Worm (Caenorhabditis elegans) whole organism, young adult: ENCODE results near the gene ddx-46.

ENCODE experiments used
- B0019.2 ChIP-seq: fragments of 200-800 bp; sonication (Bioruptor generic); conservative IDR thresholded peaks from 2 replicates; pipeline ENCODE4 v1.3.6; 2022; ENCODE audit warnings: missing genetic modification reagents, missing genetic modification characterization, missing compliant biosample characterization
- B0336.3 ChIP-seq: fragments of 200-800 bp; sonication (Bioruptor generic); IDR thresholded peaks from 2 replicates; pipeline ENCODE4 v1.3.6; 2022; ENCODE audit warnings: missing genetic modification characterization, missing compliant biosample characterization
- C17E4.6 ChIP-seq: fragments of 200-800 bp; sonication (Bioruptor generic); IDR thresholded peaks from 2 replicates; pipeline ENCODE4 v1.3.6; 2022; ENCODE audit warnings: missing genetic modification reagents, missing genetic modification characterization, missing compliant biosample characterization
- F22D6.2 ChIP-seq: sonication (generic microtip); optimal IDR thresholded peaks from 2 replicates; lab custom pipeline; 2016; ENCODE audit warnings: mild to moderate bottlenecking, missing genetic modification characterization, missing compliant biosample characterization
- F49E8.2 ChIP-seq: sonication (generic microtip); optimal IDR thresholded peaks from 3 replicates; lab custom pipeline; 2017; ENCODE audit warnings: missing genetic modification characterization, mild to moderate bottlenecking, missing compliant biosample characterization, antibody characterized with exemption, moderate library complexity; ENCODE audit not compliant: insufficient read depth
- F52B5.7 ChIP-seq: sonication (generic microtip); optimal IDR thresholded peaks from 2 replicates; lab custom pipeline; 2016; ENCODE audit warnings: mild to moderate bottlenecking, missing genetic modification characterization, missing compliant biosample characterization
- K11D2.4 ChIP-seq: fragments of 200-800 bp; sonication (Bioruptor generic); IDR thresholded peaks from 2 replicates; pipeline ENCODE4 v1.3.6; 2022; ENCODE audit warnings: missing genetic modification reagents, missing genetic modification characterization, missing compliant biosample characterization
- T07F8.4 ChIP-seq: sonication (generic microtip); optimal IDR thresholded peaks from 2 replicates; lab custom pipeline; 2016; ENCODE audit warnings: mild to moderate bottlenecking, missing genetic modification characterization, moderate library complexity, missing compliant biosample characterization
- Y53G8AR.9 ChIP-seq: fragments of 200-800 bp; sonication (Bioruptor generic); conservative IDR thresholded peaks from 2 replicates; pipeline ENCODE4 v1.3.6; 2022; ENCODE audit warnings: missing genetic modification reagents, missing genetic modification characterization, missing compliant biosample characterization
- Y56A3A.18 ChIP-seq: fragments of 200-800 bp; sonication (Bioruptor generic); IDR thresholded peaks from 2 replicates; pipeline ENCODE4 v1.3.6; 2022; ENCODE audit warnings: missing genetic modification reagents, missing genetic modification characterization, missing compliant biosample characterization
- ZK185.1 ChIP-seq: sonication (generic microtip); optimal IDR thresholded peaks from 2 replicates; lab custom pipeline; 2016; ENCODE audit warnings: mild to moderate bottlenecking, missing genetic modification characterization, missing compliant biosample characterization; ENCODE audit not compliant: poor library complexity, severe bottlenecking
- athp-1 ChIP-seq: sonication (generic microtip); optimal IDR thresholded peaks from 2 replicates; lab custom pipeline; 2017; ENCODE audit warnings: mild to moderate bottlenecking, missing genetic modification characterization, missing compliant biosample characterization
- attf-6 ChIP-seq: fragments of 200-800 bp; sonication (Bioruptor generic); IDR thresholded peaks from 2 replicates; pipeline ENCODE4 v1.3.6; 2022; ENCODE audit warnings: missing genetic modification reagents, missing genetic modification characterization, missing compliant biosample characterization
- bed-1 ChIP-seq: fragments of 200-800 bp; sonication (Bioruptor generic); IDR thresholded peaks from 2 replicates; pipeline ENCODE4 v1.3.6; 2022; ENCODE audit warnings: missing genetic modification reagents, missing genetic modification characterization, missing compliant biosample characterization
- bed-2 ChIP-seq: fragments of 200-800 bp; sonication (Bioruptor generic); IDR thresholded peaks from 2 replicates; pipeline ENCODE4 v1.3.6; 2022; ENCODE audit warnings: missing genetic modification reagents, missing genetic modification characterization, missing compliant biosample characterization
- ccch-3 ChIP-seq: fragments of 200-800 bp; sonication (Bioruptor generic); optimal IDR thresholded peaks from 2 replicates; lab custom pipeline; 2018; ENCODE audit warnings: mild to moderate bottlenecking, missing genetic modification characterization, missing compliant biosample characterization
- ceh-79 ChIP-seq: sonication (generic microtip); optimal IDR thresholded peaks from 2 replicates; lab custom pipeline; 2017; ENCODE audit warnings: mild to moderate bottlenecking, missing genetic modification characterization, missing compliant biosample characterization
- ceh-91 ChIP-seq: fragments of 200-800 bp; sonication (Bioruptor generic); IDR thresholded peaks from 2 replicates; pipeline ENCODE4 v1.3.6; 2022; ENCODE audit warnings: missing genetic modification reagents, missing genetic modification characterization, missing compliant biosample characterization
- die-1 ChIP-seq: sonication (generic microtip); optimal IDR thresholded peaks from 2 replicates; lab custom pipeline; 2016; ENCODE audit warnings: missing genotype, mild to moderate bottlenecking, missing genetic modification characterization, missing compliant biosample characterization
- gei-17 ChIP-seq: fragments of 200-800 bp; sonication (Bioruptor generic); optimal IDR thresholded peaks from 2 replicates; lab custom pipeline; 2018; ENCODE audit warnings: mild to moderate bottlenecking, missing genetic modification characterization, missing compliant biosample characterization
- hmg-1.2 ChIP-seq: fragments of 200-800 bp; sonication (Bioruptor generic); IDR thresholded peaks from 2 replicates; pipeline ENCODE4 v1.3.6; 2022; ENCODE audit warnings: missing genetic modification reagents, missing genetic modification characterization, missing compliant biosample characterization
- hmg-20 ChIP-seq: fragments of 200-800 bp; sonication (Bioruptor generic); IDR thresholded peaks from 2 replicates; pipeline ENCODE4 v1.3.6; 2022; ENCODE audit warnings: missing genetic modification reagents, missing genetic modification characterization, missing compliant biosample characterization
- hrde-1 ChIP-seq: sonication (generic microtip); optimal IDR thresholded peaks from 2 replicates; lab custom pipeline; 2016; ENCODE audit warnings: missing genetic modification characterization, mild to moderate bottlenecking, missing compliant biosample characterization, moderate library complexity, missing genotype, missing genetic modification reagents, borderline replicate concordance
- lag-1 ChIP-seq: fragments of 200-800 bp; sonication (Bioruptor generic); IDR thresholded peaks from 2 replicates; pipeline ENCODE4 v1.3.6; 2022; ENCODE audit warnings: missing genetic modification reagents, missing genetic modification characterization, missing compliant biosample characterization
- lin-26 ChIP-seq: fragments of 200-800 bp; sonication (Bioruptor generic); IDR thresholded peaks from 2 replicates; pipeline ENCODE4 v1.3.6; 2022; ENCODE audit warnings: missing genetic modification reagents, missing genetic modification characterization, missing compliant biosample characterization
- lsl-1 ChIP-seq: fragments of 200-800 bp; sonication (Bioruptor generic); optimal IDR thresholded peaks from 2 replicates; lab custom pipeline; 2018; ENCODE audit warnings: mild to moderate bottlenecking, missing genetic modification characterization, moderate library complexity, missing compliant biosample characterization
- lsy-27 ChIP-seq: sonication (generic microtip); optimal IDR thresholded peaks from 2 replicates; lab custom pipeline; 2017; ENCODE audit warnings: missing genetic modification characterization, mild to moderate bottlenecking, missing compliant biosample characterization, antibody characterized with exemption, missing genotype, borderline replicate concordance; ENCODE audit not compliant: insufficient read depth
- madf-6 ChIP-seq: fragments of 200-800 bp; sonication (Bioruptor generic); IDR thresholded peaks from 2 replicates; pipeline ENCODE4 v1.3.6; 2022; ENCODE audit warnings: missing genetic modification reagents, missing genetic modification characterization, missing compliant biosample characterization
- mcd-1 ChIP-seq: fragments of 200-800 bp; sonication (Bioruptor generic); IDR thresholded peaks from 2 replicates; pipeline ENCODE4 v1.3.6; 2022; ENCODE audit warnings: missing genetic modification reagents, missing genetic modification characterization, missing compliant biosample characterization
- nfya-1 ChIP-seq: sonication (generic microtip); optimal IDR thresholded peaks from 2 replicates; lab custom pipeline; 2017; ENCODE audit warnings: antibody characterized with exemption, missing compliant biosample characterization, missing genetic modification characterization, borderline replicate concordance; ENCODE audit not compliant: insufficient read depth
- nfyb-1 ChIP-seq: fragments of 200-800 bp; sonication (Bioruptor generic); IDR thresholded peaks from 2 replicates; pipeline ENCODE4 v1.3.6; 2022; ENCODE audit warnings: missing genetic modification reagents, missing genetic modification characterization, missing compliant biosample characterization
- nhr-120 ChIP-seq: fragments of 200-800 bp; sonication (Bioruptor generic); IDR thresholded peaks from 2 replicates; pipeline ENCODE4 v1.3.6; 2022; ENCODE audit warnings: missing genetic modification characterization, missing compliant biosample characterization
- nhr-90 ChIP-seq: sonication (generic microtip); optimal IDR thresholded peaks from 2 replicates; lab custom pipeline; 2016; ENCODE audit warnings: missing genotype, mild to moderate bottlenecking, missing genetic modification characterization, missing compliant biosample characterization
- snpc-1.3 ChIP-seq: sonication (generic microtip); optimal IDR thresholded peaks from 2 replicates; lab custom pipeline; 2017; ENCODE audit warnings: missing genetic modification characterization, mild to moderate bottlenecking, missing compliant biosample characterization, antibody characterized with exemption, moderate library complexity, missing genotype, missing genetic modification reagents; ENCODE audit not compliant: insufficient read depth
- snpc-4 ChIP-seq, 5 experiments: fragments of 150-350 bp in 1 of 5; sonication (generic microtip) in 4 of 5; optimal IDR thresholded peaks; 2 replicates each; lab custom pipeline; 2014 to 2018; ENCODE audit warnings: missing genetic modification characterization in 5 of 5, missing biosample characterization in 3 of 5, antibody characterized with exemption in 2 of 5, mild to moderate bottlenecking in 2 of 5, missing compliant biosample characterization in 2 of 5, missing genotype in 2 of 5, moderate library complexity in 2 of 5, missing genetic modification reagents in 1 of 5
- somi-1 ChIP-seq: fragments of 200-800 bp; sonication (Bioruptor generic); optimal IDR thresholded peaks from 2 replicates; lab custom pipeline; 2018; ENCODE audit warnings: mild to moderate bottlenecking, missing genetic modification characterization, missing compliant biosample characterization
- tbp1 ChIP-seq: fragments of 200-800 bp; sonication (Bioruptor generic); optimal IDR thresholded peaks from 2 replicates; lab custom pipeline; 2018; ENCODE audit warnings: mild to moderate bottlenecking, missing genetic modification characterization, missing compliant biosample characterization
- zfh-2 ChIP-seq: fragments of 200-800 bp; sonication (Bioruptor generic); conservative IDR thresholded peaks from 2 replicates; pipeline ENCODE4 v1.3.6; 2022; ENCODE audit warnings: missing genetic modification reagents, missing genetic modification characterization, missing compliant biosample characterization
- zim-3 ChIP-seq: sonication (generic microtip); optimal IDR thresholded peaks from 2 replicates; lab custom pipeline; 2017; ENCODE audit warnings: mild to moderate bottlenecking, missing genetic modification characterization, moderate library complexity, missing compliant biosample characterization
- ztf-25 ChIP-seq: fragments of 200-800 bp; sonication (Bioruptor generic); IDR thresholded peaks from 2 replicates; pipeline ENCODE4 v1.3.6; 2022; ENCODE audit warnings: missing genetic modification reagents, missing genetic modification characterization, missing compliant biosample characterization
- ztf-26 ChIP-seq: sonication (generic microtip); optimal IDR thresholded peaks from 2 replicates; lab custom pipeline; 2017; ENCODE audit warnings: missing genetic modification characterization, missing compliant biosample characterization

Gene ddx-46

DNA sequence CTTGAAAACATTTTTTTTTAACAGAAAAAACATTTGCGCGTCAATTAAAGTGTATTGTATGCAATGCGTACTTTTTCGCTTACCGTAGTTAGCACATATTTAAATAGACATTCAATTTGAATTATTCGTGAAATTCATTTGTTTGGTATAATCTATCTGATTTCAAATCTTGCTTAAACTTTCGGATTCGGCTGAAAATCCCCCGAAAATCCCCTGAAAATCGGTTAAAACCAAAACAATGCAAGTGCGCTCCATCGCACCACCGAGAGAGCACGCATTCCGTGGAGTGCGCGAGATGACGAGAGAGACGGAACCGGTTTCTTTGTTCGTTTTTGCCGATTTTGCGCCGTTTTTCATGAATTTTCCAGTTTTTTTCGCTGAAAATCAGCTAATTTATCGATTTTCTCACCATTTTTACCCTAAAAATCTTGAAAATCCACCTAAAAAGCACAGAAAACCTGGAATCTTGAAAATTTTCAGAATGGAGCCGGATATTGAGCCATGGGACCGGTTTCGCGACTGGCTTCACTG lies 19.3 kb upstream of the ddx-46 start, which contains the start of gene F53H1.3 (continued):
- TF ChIP-seq gei-17 (GFP tag; lab: Kevin White, UChicago), result no peak
- no peak for TF ChIP-seq T07F8.4 (tag; lab: Kevin White, UChicago)
- TF ChIP-seq ceh-91 (GFP tag; lab: Robert Waterston, UW), result no peak
- no peak for TF ChIP-seq ztf-26 (tag; lab: Kevin White, UChicago)
- TF ChIP-seq madf-6 (GFP tag; lab: Robert Waterston, UW), result peak; percentile 64
- TF ChIP-seq athp-1 (tag; lab: Kevin White, UChicago), result peak; percentile 31
- no peak for TF ChIP-seq attf-6 (GFP tag; lab: Robert Waterston, UW)
- TF ChIP-seq hmg-20, result no peak
- TF ChIP-seq ZK185.1 (tag; lab: Kevin White, UChicago), result no peak
- TF ChIP-seq mcd-1 (GFP tag; lab: Robert Waterston, UW), result peak; percentile 96
- no peak for TF ChIP-seq die-1 (tag; lab: Kevin White, UChicago)
- no peak for TF ChIP-seq B0336.3 (GFP tag; lab: Robert Waterston, UW)
- peak; percentile 88 for TF ChIP-seq hmg-1.2 (GFP tag; lab: Robert Waterston, UW)
- no peak for TF ChIP-seq somi-1 (GFP tag; lab: Kevin White, UChicago)
- TF ChIP-seq K11D2.4 (GFP tag; lab: Robert Waterston, UW), result no peak
- TF ChIP-seq lsl-1, result peak; percentile 84
- TF ChIP-seq hrde-1 (tag; lab: Kevin White, UChicago), result no peak
- TF ChIP-seq nhr-90 (tag; lab: Kevin White, UChicago), result no peak
- TF ChIP-seq ztf-25 (GFP tag; lab: Robert Waterston, UW), result no peak
- peak; percentile 2 for TF ChIP-seq tbp1 (GFP tag; lab: Kevin White, UChicago)
- TF ChIP-seq, all 124 proteins: peak for 11

DNA sequence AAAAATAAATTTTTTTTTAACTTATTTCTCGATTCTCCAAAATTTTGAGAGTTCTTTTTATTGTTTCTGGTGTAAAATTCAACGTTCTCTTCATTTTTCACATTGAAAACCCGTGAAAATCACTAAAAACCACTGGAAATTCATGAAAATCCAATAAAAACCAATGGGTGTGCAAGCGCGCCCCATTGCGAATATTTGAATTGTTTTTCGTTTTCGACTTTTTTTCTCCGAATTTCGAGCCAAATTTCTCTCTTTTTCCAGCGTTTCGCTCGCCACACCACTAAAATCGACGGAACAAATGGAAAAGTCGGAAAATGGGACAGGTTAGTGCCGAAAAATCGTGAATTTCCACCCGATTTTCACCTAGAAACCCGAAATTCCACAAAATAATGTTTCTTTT lies 887 bp upstream of the ddx-46 start:
- TF ChIP-seq ccch-3 (GFP tag; lab: Kevin White, UChicago) (no peak), mcd-1 (GFP tag; lab: Robert Waterston, UW) (peak; percentile 79)

DNA sequence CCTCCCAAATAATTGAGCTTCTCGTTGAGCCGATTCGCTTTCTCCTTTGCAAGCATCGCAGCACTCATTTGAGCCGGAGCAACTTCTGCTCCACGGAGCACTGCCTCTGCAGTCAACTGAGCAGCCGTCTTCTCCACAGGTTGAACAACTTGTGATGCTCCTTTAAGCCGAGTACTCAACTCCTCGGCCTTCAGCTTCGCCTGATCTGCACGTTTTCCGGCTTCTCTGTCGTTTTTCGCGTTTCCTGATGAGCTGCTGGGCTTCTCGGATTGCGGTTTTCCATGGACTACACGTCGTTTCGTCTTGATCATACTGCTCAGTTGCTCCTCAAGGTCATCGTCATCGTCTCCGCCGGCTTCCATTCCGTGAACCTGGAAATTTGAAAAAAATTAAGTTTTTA lies 10.5 kb downstream of the ddx-46 start:
- TF ChIP-seq Y56A3A.18 (GFP tag; lab: Robert Waterston, UW), result no peak
- TF ChIP-seq F22D6.2 (tag; lab: Kevin White, UChicago), result no peak
- TF ChIP-seq lin-26 (GFP tag; lab: Robert Waterston, UW), result no peak
- peak; percentile 67 for TF ChIP-seq zfh-2 (GFP tag; lab: Robert Waterston, UW)
- TF ChIP-seq B0336.3 (GFP tag; lab: Robert Waterston, UW), result no peak

DNA sequence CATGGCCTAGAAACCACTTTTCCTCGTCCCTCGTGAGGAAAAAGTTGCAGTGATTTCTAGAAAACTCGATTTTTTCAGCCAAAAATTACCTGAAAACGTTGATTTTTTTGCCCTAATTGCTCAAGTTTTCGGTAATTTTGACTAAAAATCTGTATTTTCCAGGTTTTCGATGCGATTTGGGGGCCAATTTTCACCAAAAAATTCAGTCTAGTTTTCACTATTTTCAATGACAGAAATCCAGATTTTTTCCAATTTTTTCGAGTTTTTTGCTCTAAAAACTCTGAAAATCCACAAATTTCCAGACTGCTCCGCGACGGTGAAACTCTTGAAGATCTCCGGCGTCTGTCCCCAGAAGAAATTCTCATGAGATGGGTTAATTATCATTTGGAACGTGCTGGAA lies 20.1 kb downstream of the ddx-46 start, which contains the start of gene plst-1:
TSS of gene plst-1 (plus strand) at position 301 of the 400 bp plus-strand sequence.
- no peak for TF ChIP-seq nfyb-1 (GFP tag; lab: Robert Waterston, UW)
- TF ChIP-seq C17E4.6, result no peak
- no peak for TF ChIP-seq bed-1 (GFP tag; lab: Robert Waterston, UW)
- TF ChIP-seq B0019.2 (GFP tag; lab: Robert Waterston, UW), result no peak
- TF ChIP-seq nhr-120, result no peak
- no peak for TF ChIP-seq bed-2 (GFP tag; lab: Robert Waterston, UW)
- TF ChIP-seq ceh-79 (tag; lab: Kevin White, UChicago), result no peak
- TF ChIP-seq zim-3 (tag; lab: Kevin White, UChicago), result no peak
- no peak for TF ChIP-seq snpc-1.3
- no peak for TF ChIP-seq Y53G8AR.9 (GFP tag; lab: Robert Waterston, UW)
- TF ChIP-seq K11D2.4 (GFP tag; lab: Robert Waterston, UW), result no peak
- TF ChIP-seq nhr-90 (tag; lab: Kevin White, UChicago), result no peak
- TF ChIP-seq F52B5.7 (tag; lab: Kevin White, UChicago), result no peak
- no peak for TF ChIP-seq lag-1 (GFP tag; lab: Robert Waterston, UW)
- no peak for TF ChIP-seq snpc-4 (GFP tag; optimal IDR thresholded peaks at IDR 0.05; lab: Kevin White, UChicago)
- no peak for TF ChIP-seq snpc-4 (tag; optimal IDR thresholded peaks at IDR 0.05; lab: Kevin White, UChicago)
- TF ChIP-seq lsy-27 (tag; lab: Kevin White, UChicago), result no peak
- TF ChIP-seq ceh-91 (GFP tag; lab: Robert Waterston, UW), result no peak
- TF ChIP-seq F49E8.2 (tag; lab: Kevin White, UChicago), result no peak
- no peak for TF ChIP-seq nfya-1 (tag; lab: Kevin White, UChicago)
